Worm (Caenorhabditis elegans): ENCODE data around the gene F29B9.8.

DNA sequence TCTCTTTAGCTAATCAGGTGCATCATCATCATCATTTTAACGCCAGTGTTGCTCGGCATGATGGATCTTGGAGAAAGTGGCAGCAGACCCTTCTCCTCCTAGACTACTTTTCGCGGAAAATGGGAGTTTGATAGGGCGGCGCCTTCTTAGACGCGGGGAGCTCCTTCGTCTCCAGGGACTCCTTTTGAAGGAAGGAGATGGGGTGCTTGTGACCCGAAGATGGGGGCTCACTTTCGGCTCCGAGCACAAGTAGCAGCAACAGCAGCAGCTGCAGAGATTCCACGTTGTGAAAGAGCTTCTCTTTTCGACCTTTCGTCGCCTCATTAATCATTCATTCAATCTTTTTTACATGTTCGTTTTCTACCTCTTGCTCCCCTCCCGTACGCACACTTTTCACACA is 19.9 kb downstream of the F29B9.8 start:
- TF ChIP-seq dmd-6 (GFP tag; IDR thresholded peaks at IDR 0.05) (no peak), nhr-10 (tag; optimal IDR thresholded peaks at IDR 0.05) (no peak), dmd-8 (GFP tag; IDR thresholded peaks at IDR 0.05) (no peak), mep-1 (tag; optimal IDR thresholded peaks at IDR 0.05) (no peak), jun-1 (tag; optimal IDR thresholded peaks at IDR 0.05) (no peak), lin-13 (GFP tag; optimal IDR thresholded peaks at IDR 0.05) (no peak), nhr-76 (tag; optimal IDR thresholded peaks at IDR 0.05) (no peak), ama-1 (optimal IDR thresholded peaks at IDR 0.05) (no peak), fkh-10 (GFP tag; optimal IDR thresholded peaks at IDR 0.05) (no peak)
